Fruit fly (Drosophila melanogaster) S2 (cell line): Measurements from ENCODE around the gene CG11836.

Source experiments
- CG8478 ChIP-seq: fragments of >200 bp; optimal IDR thresholded peaks from 2 replicates; lab custom pipeline; 2018
- CTCF ChIP-seq, 2 experiments: fragments of >200 bp; optimal IDR thresholded peaks; 2 replicates each; lab custom pipeline; 2018

- TF ChIP-seq CG8478 (no peak), CTCF (optimal IDR thresholded peaks at IDR 0.05; lab: Kevin White, UChicago) (peak in 1 of 2 experiments; percentile 30)
These were observed 9.5 kb downstream of the CG11836 start for dm6 chr3R:25080446-25080845.
